Worm (Caenorhabditis elegans): ENCODE results near the gene fkb-6.

The fkb-6 gene

ce11 chrV:20838565-20838964, 7.4 kb upstream of the fkb-6 start, which contains the start of gene exos-7:
Gene exos-7, plus strand, starts transcription at chrV:20838865.
- no peak for TF ChIP-seq unc-62 (GFP tag; optimal IDR thresholded peaks at IDR 0.05)

ce11 chrV:20841484-20841883, 4.5 kb upstream of the fkb-6 start:
- TF ChIP-seq unc-62 (GFP tag; optimal IDR thresholded peaks at IDR 0.05), result no peak

ce11 chrV:20847743-20848229, 1.8 kb downstream of the fkb-6 start:
- TF ChIP-seq unc-62 (GFP tag; optimal IDR thresholded peaks at IDR 0.05), result no peak

ce11 chrV:20850580-20850979, 4.6 kb downstream of the fkb-6 start, which contains the start of gene clec-264:
Gene clec-264, minus strand, starts transcription at chrV:20850701.
- TF ChIP-seq unc-62 (GFP tag; optimal IDR thresholded peaks at IDR 0.05), result no peak

- TF ChIP-seq unc-62 (GFP tag; optimal IDR thresholded peaks at IDR 0.05), result no peak
Measured at ce11 chrV:20851847-20852386, 6.0 kb downstream of the fkb-6 start, which contains the start of gene ndua-1. Gene ndua-1, minus strand, starts transcription at chrV:20851897.

- TF ChIP-seq unc-62 (GFP tag; optimal IDR thresholded peaks at IDR 0.05), result no peak
Measured at ce11 chrV:20853581-20854161, 7.7 kb downstream of the fkb-6 start, which contains the start of gene F31D4.5. Gene F31D4.5, plus strand, starts transcription at chrV:20854071.

- no peak for TF ChIP-seq unc-62 (GFP tag; optimal IDR thresholded peaks at IDR 0.05)
Measured at ce11 chrV:20861080-20861479, 15.1 kb downstream of the fkb-6 start, which contains the start of gene try-4. Gene try-4, minus strand, starts transcription at chrV:20861153.

- TF ChIP-seq unc-62 (GFP tag; optimal IDR thresholded peaks at IDR 0.05), result no peak
Measured at ce11 chrV:20862681-20863080, 16.7 kb downstream of the fkb-6 start, which contains the start of gene twk-35. Gene twk-35, plus strand, starts transcription at chrV:20862981.

- TF ChIP-seq unc-62 (GFP tag; optimal IDR thresholded peaks at IDR 0.05), result no peak
Measured at ce11 chrV:20866406-20866805, 20.4 kb downstream of the fkb-6 start.

ce11 chrV:20868329-20868728, 22.4 kb downstream of the fkb-6 start, which contains the start of gene F31D4.8:
Gene F31D4.8, minus strand, starts transcription at chrV:20868429.
- TF ChIP-seq unc-62 (GFP tag; optimal IDR thresholded peaks at IDR 0.05), result no peak

ce11 chrV:20870633-20871032, 24.7 kb downstream of the fkb-6 start:
- no peak for TF ChIP-seq unc-62 (GFP tag; optimal IDR thresholded peaks at IDR 0.05)

- no peak for TF ChIP-seq unc-62 (GFP tag; optimal IDR thresholded peaks at IDR 0.05)
Measured at ce11 chrV:20871194-20871593, 25.2 kb downstream of the fkb-6 start.

ce11 chrV:20873144-20873543, 27.2 kb downstream of the fkb-6 start:
- no peak for TF ChIP-seq unc-62 (GFP tag; optimal IDR thresholded peaks at IDR 0.05)

- TF ChIP-seq unc-62 (GFP tag; optimal IDR thresholded peaks at IDR 0.05), result no peak
Measured at ce11 chrV:20875324-20875723, 29.4 kb downstream of the fkb-6 start.

- TF ChIP-seq unc-62 (GFP tag; optimal IDR thresholded peaks at IDR 0.05), result no peak
Measured at ce11 chrV:20879069-20879667, 33.2 kb downstream of the fkb-6 start, which contains the start of gene unc-80. Gene unc-80, plus strand, starts transcription at chrV:20879601.

- no peak for TF ChIP-seq unc-62 (GFP tag; optimal IDR thresholded peaks at IDR 0.05)
Measured at ce11 chrV:20891871-20892270, 45.9 kb downstream of the fkb-6 start.
